Worm (Caenorhabditis elegans): ENCODE data around the gene kqt-3.

Gene kqt-3

DNA sequence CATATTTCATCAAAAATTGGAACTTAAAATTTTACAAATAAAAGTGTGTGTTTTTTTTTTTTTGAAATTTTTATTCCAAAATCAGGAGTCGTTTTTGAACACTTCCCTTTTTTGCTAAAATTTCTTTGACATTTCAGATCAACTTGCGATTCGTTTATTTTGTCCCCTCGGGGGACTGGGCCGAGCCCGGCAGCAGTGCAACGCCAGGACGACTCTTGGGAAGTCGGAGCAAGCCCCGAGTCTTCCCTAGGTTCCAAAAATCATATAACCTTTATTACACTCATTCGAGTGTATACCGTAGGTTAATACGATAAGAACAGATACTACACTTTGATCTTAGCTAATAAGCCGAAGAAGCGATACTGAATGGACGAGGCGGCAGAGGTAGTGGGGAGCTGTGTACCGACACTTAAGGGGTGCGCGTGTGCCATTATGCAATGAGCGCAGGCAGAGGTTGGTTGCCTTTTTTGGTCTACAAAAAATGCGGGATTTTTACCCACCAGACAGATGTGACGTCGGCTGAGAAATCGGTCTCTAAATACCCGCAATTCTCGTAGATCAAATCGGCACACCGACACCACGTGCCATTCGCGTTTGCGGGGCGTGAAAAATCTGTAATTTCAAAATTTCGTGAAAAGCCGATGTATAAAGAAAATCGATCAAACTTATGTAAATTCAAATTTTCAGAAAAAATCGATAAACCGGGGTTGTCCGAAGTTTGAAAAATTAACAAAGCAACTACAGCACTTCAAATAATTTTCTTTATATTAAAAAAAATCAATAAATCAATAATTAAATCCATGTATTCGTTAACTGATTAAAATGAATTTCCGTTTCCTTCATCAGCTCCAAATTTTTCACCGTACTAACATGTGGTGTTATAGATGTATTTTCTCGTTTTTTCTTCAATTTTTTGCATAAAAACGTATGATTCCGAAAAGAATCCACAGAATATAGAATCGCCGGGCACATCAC is 21.6 kb downstream of the kqt-3 start:
- TF ChIP-seq mab-9 (GFP tag; IDR thresholded peaks at IDR 0.05) (no peak), nhr-28 (tag; optimal IDR thresholded peaks at IDR 0.05) (no peak), nhr-12 (tag; optimal IDR thresholded peaks at IDR 0.05) (no peak), sptf-1 (tag; optimal IDR thresholded peaks at IDR 0.05) (no peak), mep-1 (tag; optimal IDR thresholded peaks at IDR 0.05) (no peak), nhr-20 (tag; optimal IDR thresholded peaks at IDR 0.05) (no peak), elt-3 (tag; optimal IDR thresholded peaks at IDR 0.05) (no peak)

- TF ChIP-seq blmp-1 (tag; optimal IDR thresholded peaks at IDR 0.05) (no peak), snu-23 (GFP tag; optimal IDR thresholded peaks at IDR 0.05) (no peak), ceh-63 (GFP tag; optimal IDR thresholded peaks at IDR 0.05) (no peak), mep-1 (tag; optimal IDR thresholded peaks at IDR 0.05) (no peak), unc-130 (tag; optimal IDR thresholded peaks at IDR 0.05) (no peak), lin-14 (GFP tag; optimal IDR thresholded peaks at IDR 0.05) (no peak), sup-37 (GFP tag; optimal IDR thresholded peaks at IDR 0.05) (no peak), mab-9 (GFP tag; IDR thresholded peaks at IDR 0.05) (no peak), aha-1 (tag; optimal IDR thresholded peaks at IDR 0.05) (no peak), fkh-4 (tag; optimal IDR thresholded peaks at IDR 0.05; ENCODE audit: borderline replicate concordance) (no peak), dsc-1 (tag; optimal IDR thresholded peaks at IDR 0.05) (no peak), hlh-4 (tag; optimal IDR thresholded peaks at IDR 0.05) (no peak), C16A3.4 (tag; optimal IDR thresholded peaks at IDR 0.05) (no peak), nhr-90 (tag; optimal IDR thresholded peaks at IDR 0.05; ENCODE audit: poor library complexity) (no peak), mef-2 (tag; optimal IDR thresholded peaks at IDR 0.05) (no peak), ceh-90 (tag; optimal IDR thresholded peaks at IDR 0.05) (no peak), ceh-88 (GFP tag; IDR thresholded peaks at IDR 0.05) (no peak), ceh-82 (tag; optimal IDR thresholded peaks at IDR 0.05) (no peak), nhr-47 (tag; optimal IDR thresholded peaks at IDR 0.05) (no peak)
These were observed 24.6 kb downstream of the kqt-3 start for ce11 chrII:13720650-13721049.

ce11 chrII:13721218-13721617 is 25.1 kb downstream of the kqt-3 start, which contains the start of gene sre-46:
TSS of gene sre-46 (minus strand) at chrII:13721318.
- TF ChIP-seq hpl-2 (GFP tag; optimal IDR thresholded peaks at IDR 0.05): no peak
- TF ChIP-seq isw-1 (GFP tag; IDR thresholded peaks at IDR 0.05): no peak
- no peak for TF ChIP-seq sup-37 (GFP tag; optimal IDR thresholded peaks at IDR 0.05)
- TF ChIP-seq fos-1 (tag; optimal IDR thresholded peaks at IDR 0.05): no peak
- TF ChIP-seq nhr-47 (tag; optimal IDR thresholded peaks at IDR 0.05): no peak

DNA sequence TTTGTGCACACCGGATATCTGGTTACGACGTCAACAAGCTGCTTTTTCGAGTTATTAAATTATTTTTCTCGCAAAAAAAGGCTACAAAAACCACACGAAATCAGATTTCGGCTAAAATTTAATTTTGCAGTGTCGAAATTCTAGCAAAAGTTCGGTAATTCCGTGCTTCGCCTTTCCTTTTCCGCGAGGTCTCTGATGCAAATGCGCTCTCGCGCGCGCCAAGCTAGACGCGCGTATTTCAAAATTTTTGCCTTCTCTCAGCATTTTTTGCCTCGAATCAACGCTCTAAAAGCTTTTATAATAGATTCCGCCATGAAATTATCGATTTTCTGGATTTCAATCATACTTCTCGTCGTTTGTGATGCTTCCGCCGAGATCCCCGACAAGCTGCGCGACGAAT is 26.7 kb downstream of the kqt-3 start, which contains the start of gene Y54G9A.5:
Gene Y54G9A.5 (plus strand): TSS at position 245 of the 400 bp plus-strand sequence.
- TF ChIP-seq elt-2 (tag; optimal IDR thresholded peaks at IDR 0.05): no peak
- TF ChIP-seq C04F5.9 (tag; optimal IDR thresholded peaks at IDR 0.05): no peak
- TF ChIP-seq lin-35 (GFP tag; optimal IDR thresholded peaks at IDR 0.05): peak in 1 of 2 experiments; percentile 70
- peak; percentile 43 to 93 for TF ChIP-seq efl-1 (optimal IDR thresholded peaks at IDR 0.05)
- TF ChIP-seq efl-1 (GFP tag; optimal IDR thresholded peaks at IDR 0.05 in 1 of 2): peak; percentile 55 to 95
- TF ChIP-seq lin-14 (GFP tag; optimal IDR thresholded peaks at IDR 0.05): no peak
- no peak for TF ChIP-seq hlh-4 (tag; optimal IDR thresholded peaks at IDR 0.05)
- no peak for TF ChIP-seq unc-98 (GFP tag; IDR thresholded peaks at IDR 0.05)
- no peak for TF ChIP-seq unc-86 (tag; optimal IDR thresholded peaks at IDR 0.05)
- TF ChIP-seq ets-5 (GFP tag; IDR thresholded peaks at IDR 0.05): 0 out of 2 replicates have a peak, but pooled peaks have one; percentile 26
- peak in 2 of 3 experiments; percentile 4 to 61 for TF ChIP-seq dpl-1 (GFP tag; optimal IDR thresholded peaks at IDR 0.05)
